Worm (Caenorhabditis elegans) whole organism, dauer: ENCODE measurements around the gene F57H12.5.
"Not testable (repeated sequence)": the region's sequence is repeated elsewhere in the genome, so short reads cannot be mapped to it uniquely, and the experiment has no call there.

Experiments used
- unc-62 ChIP-seq: sonication (generic microtip); optimal IDR thresholded peaks from 2 replicates; lab custom pipeline; 2017; ENCODE audit warnings: missing biosample characterization, missing genetic modification reagents, missing genetic modification characterization

F57H12.5 gene

ce11 chrIV:7967006-7967405 lies at the start of gene F57H12.5:
Gene F57H12.5 (plus strand): TSS chrIV:7967306.
- TF ChIP-seq unc-62 = no peak

ce11 chrIV:7917881-7918280 lies 49.2 kb upstream of the F57H12.5 start:
- no peak for TF ChIP-seq unc-62

- no peak for TF ChIP-seq unc-62
Observed at ce11 chrIV:7920126-7920525, 47.0 kb upstream of the F57H12.5 start, which contains the start of gene C49H3.16. Gene C49H3.16 (plus strand): TSS chrIV:7920426.

- TF ChIP-seq unc-62 = no peak
Observed at ce11 chrIV:7923982-7924480, 43.1 kb upstream of the F57H12.5 start, which contains the start of the genes xpo-3 and C49H3.3. Gene xpo-3 (minus strand): TSS chrIV:7924032. Gene C49H3.3 (plus strand): TSS chrIV:7924350.

ce11 chrIV:7924975-7925828 lies 41.9 kb upstream of the F57H12.5 start:
- TF ChIP-seq unc-62 = no peak

ce11 chrIV:7926102-7926840 lies 40.8 kb upstream of the F57H12.5 start, which contains the start of gene rps-2:
Gene rps-2 (minus strand): TSS chrIV:7926391.
- no peak for TF ChIP-seq unc-62

ce11 chrIV:7927218-7927617 lies 39.9 kb upstream of the F57H12.5 start, which contains the start of gene C49H3.12:
Gene C49H3.12 (minus strand): TSS chrIV:7927318.
- no peak for TF ChIP-seq unc-62

- TF ChIP-seq unc-62 = no peak
Observed at ce11 chrIV:7927852-7928251, 39.3 kb upstream of the F57H12.5 start, which contains the start of gene gcy-8. Gene gcy-8 (plus strand): TSS chrIV:7928152.

- TF ChIP-seq unc-62 = no peak
Observed at ce11 chrIV:7931873-7932272, 35.2 kb upstream of the F57H12.5 start.

- TF ChIP-seq unc-62 = no peak
Observed at ce11 chrIV:7933733-7934132, 33.4 kb upstream of the F57H12.5 start, which contains the start of gene bbs-2. Gene bbs-2 (plus strand): TSS chrIV:7934033.

ce11 chrIV:7938834-7939233 lies 28.3 kb upstream of the F57H12.5 start, which contains the start of gene F20D12.7:
Gene F20D12.7 (minus strand): TSS chrIV:7938934.
- no peak for TF ChIP-seq unc-62

- TF ChIP-seq unc-62 = no peak
Observed at ce11 chrIV:7940919-7941318, 26.2 kb upstream of the F57H12.5 start, which contains the start of gene exc-9. Gene exc-9 (minus strand): TSS chrIV:7941019.

- no peak for TF ChIP-seq unc-62
Observed at ce11 chrIV:7943272-7943671, 23.8 kb upstream of the F57H12.5 start.

ce11 chrIV:7946457-7946856 lies 20.6 kb upstream of the F57H12.5 start, which contains the start of gene czw-1:
Gene czw-1 (minus strand): TSS chrIV:7946825.
- TF ChIP-seq unc-62 = no peak

ce11 chrIV:7946899-7947499 lies 20.1 kb upstream of the F57H12.5 start, which contains the start of gene F20D12.12:
Gene F20D12.12 (plus strand): TSS chrIV:7947440.
- not testable (repeated sequence) for TF ChIP-seq unc-62

- TF ChIP-seq unc-62 = not testable (repeated sequence)
Observed at ce11 chrIV:7948290-7948689, 18.8 kb upstream of the F57H12.5 start, which contains the start of gene mcm-3AP. Gene mcm-3AP (plus strand): TSS chrIV:7948672.
